Fruit fly (Drosophila melanogaster) whole organism, embryonic: ENCODE measurements around the gene puc.

ENCODE experiments used
- Adf1 ChIP-seq: fragments of 200-800 bp; sonication (Bioruptor generic); IDR thresholded peaks from 2 replicates; pipeline ENCODE4 v1.3.6; 2022; ENCODE audit warnings: missing biosample characterization, missing genetic modification characterization
- CG14965 ChIP-seq: fragments of 200-800 bp; sonication (Bioruptor generic); optimal IDR thresholded peaks from 2 replicates; lab custom pipeline; 2016; ENCODE audit warnings: missing biosample characterization, missing genetic modification characterization, borderline replicate concordance
- CG7839 ChIP-seq: fragments of 200-800 bp; sonication (Bioruptor generic); optimal IDR thresholded peaks from 3 replicates; lab custom pipeline; 2018; ENCODE audit warnings: missing biosample characterization, mild to moderate bottlenecking, missing genetic modification characterization, moderate library complexity
- HmgD ChIP-seq: fragments of 200-800 bp; sonication (Bioruptor generic); optimal IDR thresholded peaks from 3 replicates; lab custom pipeline; 2016; ENCODE audit warnings: missing biosample characterization, missing genetic modification characterization
- HmgZ ChIP-seq: fragments of 200-800 bp; sonication (Bioruptor generic); optimal IDR thresholded peaks from 2 replicates; lab custom pipeline; 2018; ENCODE audit warnings: missing biosample characterization, mild to moderate bottlenecking, missing genetic modification characterization
- Hr3 ChIP-seq: fragments of 200-800 bp; sonication (Bioruptor generic); optimal IDR thresholded peaks from 3 replicates; lab custom pipeline; 2016; ENCODE audit warnings: missing biosample characterization, missing genetic modification characterization
- Hr78 ChIP-seq, 2 experiments: fragments of 200-800 bp in 1 of 2; fragments of >200 bp in 1 of 2; sonication (Bioruptor generic) in 1 of 2; optimal IDR thresholded peaks; 2 replicates each; lab custom pipeline; 2017 to 2019; ENCODE audit warnings: missing biosample characterization in 2 of 2, missing genetic modification characterization in 2 of 2, mild to moderate bottlenecking in 1 of 2, moderate library complexity in 1 of 2
- Pdp1 ChIP-seq, 2 experiments: fragments of 200-800 bp; sonication (Bioruptor generic); optimal IDR thresholded peaks; 3 replicates each; lab custom pipeline; 2016; ENCODE audit warnings: missing biosample characterization in 2 of 2, missing genetic modification characterization in 2 of 2, mild to moderate bottlenecking in 1 of 2, moderate library complexity in 1 of 2
- aop ChIP-seq: fragments of 200-800 bp; sonication (Bioruptor generic); IDR thresholded peaks from 2 replicates; pipeline ENCODE4 v1.3.6; 2022; ENCODE audit warnings: missing biosample characterization, missing genetic modification characterization
- bab2 ChIP-seq: fragments of 200-800 bp; sonication (Bioruptor generic); optimal IDR thresholded peaks from 2 replicates; lab custom pipeline; 2016; ENCODE audit warnings: missing biosample characterization, missing genetic modification characterization
- gcm2 ChIP-seq: fragments of 200-800 bp; sonication (Bioruptor generic); optimal IDR thresholded peaks from 2 replicates; lab custom pipeline; 2016; ENCODE audit warnings: missing biosample characterization, missing genetic modification characterization
- insv ChIP-seq, 2 experiments: fragments of 200-800 bp; sonication (Bioruptor generic); optimal IDR thresholded peaks; 3 replicates each; lab custom pipeline; 2016 to 2018; ENCODE audit warnings: missing biosample characterization in 2 of 2, missing genetic modification characterization in 2 of 2
- luna ChIP-seq: fragments of 200-800 bp; sonication (Bioruptor generic); optimal IDR thresholded peaks from 2 replicates; lab custom pipeline; 2016; ENCODE audit warnings: missing biosample characterization, missing genetic modification characterization

- TF ChIP-seq insv (GFP tag; optimal IDR thresholded peaks at IDR 0.05; lab: Kevin White, UChicago) (no peak), HmgZ (tag; lab: Kevin White, UChicago) (no peak), gcm2 (GFP tag; lab: Kevin White, UChicago) (peak; percentile 1), luna (GFP tag; lab: Kevin White, UChicago) (no peak), bab2 (GFP tag; lab: Kevin White, UChicago) (peak; percentile 5), CG14965 (GFP tag; lab: Kevin White, UChicago) (no peak), aop (no peak), Adf1 (no peak), Hr3 (GFP tag; lab: Kevin White, UChicago) (peak; percentile 17), Hr78 (GFP tag; optimal IDR thresholded peaks at IDR 0.05; lab: Kevin White, UChicago) (no peak), CG7839 (tag; lab: Kevin White, UChicago) (peak; percentile 42), HmgD (no peak), Pdp1 (GFP tag; optimal IDR thresholded peaks at IDR 0.05; lab: Kevin White, UChicago) (peak in 1 of 2 experiments; percentile 38)
Measured at dm6 chr3R:8171489-8172161, 66.5 kb downstream of the puc start.
